Worm (Caenorhabditis elegans): ENCODE measurements around the gene nhr-66.

ce11 chrIV:8244112-8244511 lies 7.7 kb upstream of the nhr-66 start, which contains the start of gene T09A12.1:
- TF ChIP-seq fos-1 (tag; optimal IDR thresholded peaks at IDR 0.05): no peak
- TF ChIP-seq ceh-82 (tag; optimal IDR thresholded peaks at IDR 0.05): no peak
- TF ChIP-seq aly-2 (tag; optimal IDR thresholded peaks at IDR 0.05): no peak
- no peak for TF ChIP-seq elt-3 (tag; optimal IDR thresholded peaks at IDR 0.05)
- TF ChIP-seq lin-39 (tag; optimal IDR thresholded peaks at IDR 0.05): no peak
- TF ChIP-seq unc-39 (tag; optimal IDR thresholded peaks at IDR 0.05): no peak
